Worm (Caenorhabditis elegans) whole organism, L2 larva: ENCODE data around the gene atgl-1.

Experiments used
- C34F6.9 ChIP-seq: fragments of 150-350 bp; optimal IDR thresholded peaks from 2 replicates; lab custom pipeline; 2014; ENCODE audit warnings: missing biosample characterization, missing genetic modification characterization
- F13H6.1 ChIP-seq: sonication (generic microtip); optimal IDR thresholded peaks from 2 replicates; lab custom pipeline; 2016; ENCODE audit warnings: missing genetic modification characterization, missing compliant biosample characterization
- R02D3.7 ChIP-seq: fragments of 150-350 bp; optimal IDR thresholded peaks from 2 replicates; lab custom pipeline; 2014; ENCODE audit warnings: missing biosample characterization, missing genetic modification characterization
- Y55F3AM.14 ChIP-seq: fragments of 200-800 bp; sonication (Bioruptor generic); optimal IDR thresholded peaks from 2 replicates; lab custom pipeline; 2018; ENCODE audit warnings: mild to moderate bottlenecking, missing genetic modification characterization, missing compliant biosample characterization
- ZK546.5 ChIP-seq: sonication (generic microtip); optimal IDR thresholded peaks from 2 replicates; lab custom pipeline; 2017; ENCODE audit warnings: missing biosample characterization, missing genetic modification characterization
- alr-1 ChIP-seq: fragments of 150-350 bp; optimal IDR thresholded peaks from 2 replicates; lab custom pipeline; 2014; ENCODE audit warnings: missing biosample characterization, missing genetic modification characterization
- aly-2 ChIP-seq: fragments of 150-350 bp; optimal IDR thresholded peaks from 2 replicates; lab custom pipeline; 2014; ENCODE audit warnings: missing biosample characterization, missing genetic modification characterization
- ama-1 ChIP-seq: fragments of 150-350 bp; optimal IDR thresholded peaks from 2 replicates; lab custom pipeline; 2018; ENCODE audit warnings: inconsistent platforms
- blmp-1 ChIP-seq: sonication (generic microtip); optimal IDR thresholded peaks from 2 replicates; lab custom pipeline; 2017; ENCODE audit warnings: missing genetic modification characterization, mild to moderate bottlenecking, missing compliant biosample characterization, antibody characterized with exemption, moderate library complexity; ENCODE audit not compliant: insufficient read depth
- ceh-16 ChIP-seq: fragments of 150-350 bp; optimal IDR thresholded peaks from 2 replicates; lab custom pipeline; 2014; ENCODE audit warnings: missing biosample characterization, missing genetic modification characterization
- ceh-82 ChIP-seq: fragments of 150-350 bp; optimal IDR thresholded peaks from 2 replicates; lab custom pipeline; 2014; ENCODE audit warnings: missing biosample characterization, missing genetic modification characterization
- crh-2 ChIP-seq: sonication (generic microtip); optimal IDR thresholded peaks from 2 replicates; lab custom pipeline; 2017; ENCODE audit warnings: missing biosample characterization, missing genetic modification characterization
- dmd-4 ChIP-seq: sonication (generic microtip); optimal IDR thresholded peaks from 2 replicates; lab custom pipeline; 2017; ENCODE audit warnings: missing biosample characterization, missing genetic modification characterization
- egl-27 ChIP-seq: sonication (generic microtip); optimal IDR thresholded peaks from 3 replicates; lab custom pipeline; 2017; ENCODE audit warnings: missing biosample characterization, missing genetic modification reagents, missing genetic modification characterization
- elt-1 ChIP-seq: fragments of 150-350 bp; optimal IDR thresholded peaks from 2 replicates; lab custom pipeline; 2014; ENCODE audit warnings: missing biosample characterization, missing genetic modification characterization
- elt-3 ChIP-seq: sonication (generic microtip); optimal IDR thresholded peaks from 2 replicates; lab custom pipeline; 2017; ENCODE audit warnings: missing biosample characterization, missing genetic modification characterization
- fos-1 ChIP-seq: fragments of 150-350 bp; optimal IDR thresholded peaks from 2 replicates; lab custom pipeline; 2014; ENCODE audit warnings: missing biosample characterization, missing genetic modification characterization
- gmeb-1 ChIP-seq: fragments of 150-350 bp; optimal IDR thresholded peaks from 2 replicates; lab custom pipeline; 2014; ENCODE audit warnings: missing biosample characterization, missing genetic modification characterization
- lin-11 ChIP-seq: fragments of 150-350 bp; sonication (generic microtip); optimal IDR thresholded peaks from 2 replicates; lab custom pipeline; 2014; ENCODE audit warnings: missing biosample characterization, missing genetic modification characterization, inconsistent platforms, mixed read lengths
- lin-13 ChIP-seq: fragments of 150-350 bp; optimal IDR thresholded peaks from 2 replicates; lab custom pipeline; 2014; ENCODE audit warnings: missing biosample characterization, missing genetic modification reagents, missing genetic modification characterization
- lin-39 ChIP-seq: fragments of 150-350 bp; optimal IDR thresholded peaks from 2 replicates; lab custom pipeline; 2014; ENCODE audit warnings: missing biosample characterization, missing genetic modification reagents, missing genetic modification characterization
- lsy-2 ChIP-seq, 2 experiments: fragments of 150-350 bp in 1 of 2; sonication (generic microtip) in 1 of 2; optimal IDR thresholded peaks; 2 replicates each; lab custom pipeline; 2014 to 2017; ENCODE audit warnings: missing biosample characterization in 2 of 2, missing genetic modification characterization in 2 of 2
- mab-5 ChIP-seq: fragments of 150-350 bp; optimal IDR thresholded peaks from 2 replicates; lab custom pipeline; 2014; ENCODE audit warnings: missing biosample characterization, missing genetic modification characterization
- mbf-1 ChIP-seq: sonication (generic microtip); optimal IDR thresholded peaks from 2 replicates; lab custom pipeline; 2017; ENCODE audit warnings: missing biosample characterization, missing genetic modification characterization
- mdl-1 ChIP-seq, 2 experiments: fragments of 150-350 bp in 1 of 2; sonication (generic microtip) in 1 of 2; optimal IDR thresholded peaks; 2 replicates each; lab custom pipeline; 2017; ENCODE audit warnings: missing biosample characterization in 2 of 2, missing genetic modification characterization in 2 of 2
- nhr-10 ChIP-seq: sonication (generic microtip); optimal IDR thresholded peaks from 2 replicates; lab custom pipeline; 2017; ENCODE audit warnings: missing biosample characterization, missing genetic modification characterization
- nhr-11 ChIP-seq: fragments of 150-350 bp; optimal IDR thresholded peaks from 2 replicates; lab custom pipeline; 2014; ENCODE audit warnings: missing biosample characterization, missing genetic modification characterization
- nhr-12 ChIP-seq: fragments of 150-350 bp; optimal IDR thresholded peaks from 2 replicates; lab custom pipeline; 2014; ENCODE audit warnings: missing biosample characterization, missing genetic modification characterization
- nhr-129 ChIP-seq: fragments of 150-350 bp; optimal IDR thresholded peaks from 2 replicates; lab custom pipeline; 2014; ENCODE audit warnings: missing biosample characterization, missing genetic modification characterization
- nhr-21 ChIP-seq: fragments of 150-350 bp; optimal IDR thresholded peaks from 2 replicates; lab custom pipeline; 2014; ENCODE audit warnings: missing biosample characterization, missing genetic modification characterization
- nhr-23 ChIP-seq: fragments of 150-350 bp; optimal IDR thresholded peaks from 2 replicates; lab custom pipeline; 2014; ENCODE audit warnings: missing biosample characterization, missing genetic modification reagents, missing genetic modification characterization
- nhr-237 ChIP-seq: fragments of 150-350 bp; optimal IDR thresholded peaks from 2 replicates; lab custom pipeline; 2014; ENCODE audit warnings: missing biosample characterization, missing genetic modification characterization
- nhr-25 ChIP-seq: fragments of 150-350 bp; sonication (generic microtip); optimal IDR thresholded peaks from 3 replicates; lab custom pipeline; 2014; ENCODE audit warnings: missing biosample characterization, missing genetic modification characterization
- nhr-6 ChIP-seq: fragments of 150-350 bp; optimal IDR thresholded peaks from 2 replicates; lab custom pipeline; 2014; ENCODE audit warnings: missing biosample characterization, missing genetic modification characterization
- nhr-77 ChIP-seq: fragments of 150-350 bp; optimal IDR thresholded peaks from 2 replicates; lab custom pipeline; 2014; ENCODE audit warnings: missing biosample characterization, missing genetic modification characterization
- peb-1 ChIP-seq: fragments of 150-350 bp; optimal IDR thresholded peaks from 2 replicates; lab custom pipeline; 2014; ENCODE audit warnings: missing biosample characterization, missing genetic modification characterization
- sem-4 ChIP-seq: fragments of 150-350 bp; optimal IDR thresholded peaks from 2 replicates; lab custom pipeline; 2014; ENCODE audit warnings: missing biosample characterization, missing genetic modification reagents, missing genetic modification characterization
- skn-1 ChIP-seq: sonication (generic microtip); optimal IDR thresholded peaks from 2 replicates; lab custom pipeline; 2017; ENCODE audit warnings: missing biosample characterization, missing genetic modification characterization
- sma-3 ChIP-seq: sonication (generic microtip); optimal IDR thresholded peaks from 2 replicates; lab custom pipeline; 2016; ENCODE audit warnings: missing genetic modification reagents, missing genetic modification characterization, missing compliant biosample characterization
- sma-9 ChIP-seq, 2 experiments: fragments of 150-350 bp in 1 of 2; sonication (generic microtip) in 1 of 2; optimal IDR thresholded peaks; 2 replicates each; lab custom pipeline; 2014 to 2016; ENCODE audit warnings: missing genetic modification characterization in 2 of 2, mild to moderate bottlenecking in 1 of 2, missing biosample characterization in 1 of 2, missing compliant biosample characterization in 1 of 2, missing genetic modification reagents in 1 of 2, moderate library complexity in 1 of 2
- snpc-4 ChIP-seq: fragments of 150-350 bp; optimal IDR thresholded peaks from 2 replicates; lab custom pipeline; 2014; ENCODE audit warnings: missing biosample characterization, missing genetic modification characterization
- unc-39 ChIP-seq: fragments of 150-350 bp; optimal IDR thresholded peaks from 2 replicates; lab custom pipeline; 2014; ENCODE audit warnings: missing biosample characterization, missing genetic modification characterization
- unc-55 ChIP-seq: fragments of 150-350 bp; sonication (generic microtip); optimal IDR thresholded peaks from 3 replicates; lab custom pipeline; 2014; ENCODE audit warnings: missing biosample characterization, missing genetic modification reagents, missing genetic modification characterization
- unc-62 ChIP-seq: fragments of 150-350 bp; optimal IDR thresholded peaks from 2 replicates; lab custom pipeline; 2014; ENCODE audit warnings: missing biosample characterization, missing genetic modification reagents, missing genetic modification characterization
- zag-1 ChIP-seq: fragments of 150-350 bp; optimal IDR thresholded peaks from 2 replicates; lab custom pipeline; 2014; ENCODE audit warnings: missing biosample characterization, missing genetic modification characterization
- ztf-1 ChIP-seq: fragments of 200-800 bp; sonication (Bioruptor generic); conservative IDR thresholded peaks from 2 replicates; pipeline ENCODE4 v1.3.6; 2022; ENCODE audit warnings: missing genetic modification characterization, missing compliant biosample characterization
- ztf-11 ChIP-seq: sonication (generic microtip); optimal IDR thresholded peaks from 2 replicates; lab custom pipeline; 2017; ENCODE audit warnings: missing biosample characterization, missing genetic modification characterization
- ztf-4 ChIP-seq: fragments of 150-350 bp; optimal IDR thresholded peaks from 2 replicates; lab custom pipeline; 2014; ENCODE audit warnings: missing biosample characterization, missing genetic modification characterization

Gene atgl-1

ce11 chrIII:6374947-6375415 is 44.3 kb downstream of the atgl-1 start, which contains the start of the genes rps-13 and nfx-1:
Gene rps-13, minus strand, starts transcription at chrIII:6374997.
Gene nfx-1, plus strand, starts transcription at chrIII:6375379.
- peak; percentile 83 for TF ChIP-seq crh-2 (tag; lab: Kevin White, UChicago)
- TF ChIP-seq nhr-11 (tag; lab: Kevin White, UChicago) = no peak
- TF ChIP-seq mdl-1 (tag; optimal IDR thresholded peaks at IDR 0.05; lab: Kevin White, UChicago) = peak; percentile 38 to 39
- peak; percentile 70 for TF ChIP-seq sma-3
- peak; percentile 17 for TF ChIP-seq nhr-10 (tag; lab: Kevin White, UChicago)
- peak; percentile 32 for TF ChIP-seq nhr-6 (tag; lab: Kevin White, UChicago)
- TF ChIP-seq nhr-237 (tag; lab: Kevin White, UChicago) = no peak
- peak; percentile 58 for TF ChIP-seq mab-5
- peak; percentile 73 for TF ChIP-seq blmp-1
- no peak for TF ChIP-seq ztf-1
- no peak for TF ChIP-seq nhr-23 (tag; lab: Kevin White, UChicago)
- no peak for TF ChIP-seq Y55F3AM.14 (GFP tag; lab: Kevin White, UChicago)
- TF ChIP-seq gmeb-1 (tag; lab: Kevin White, UChicago) = peak; percentile 77
- no peak for TF ChIP-seq mbf-1
- TF ChIP-seq egl-27 = peak; percentile 2
- TF ChIP-seq dmd-4 (tag; lab: Kevin White, UChicago) = no peak
- TF ChIP-seq ceh-82 (tag; lab: Kevin White, UChicago) = peak; percentile 31
- TF ChIP-seq ceh-16 = no peak
- TF ChIP-seq fos-1 (tag; lab: Kevin White, UChicago) = peak; percentile 77
- no peak for TF ChIP-seq R02D3.7 (tag; lab: Kevin White, UChicago)
- no peak for TF ChIP-seq elt-3 (tag; lab: Kevin White, UChicago)
- TF ChIP-seq sem-4 (tag; lab: Kevin White, UChicago) = no peak
- no peak for TF ChIP-seq aly-2 (tag; lab: Kevin White, UChicago)
- TF ChIP-seq ama-1 (lab: Kevin White, UChicago) = peak; percentile 27
- peak; percentile 99 for TF ChIP-seq nhr-129 (tag; lab: Kevin White, UChicago)
- TF ChIP-seq lsy-2 (tag; optimal IDR thresholded peaks at IDR 0.05; lab: Kevin White, UChicago) = peak; percentile 96 to 99
- TF ChIP-seq lin-11 (tag; lab: Kevin White, UChicago) = peak; percentile 61
- TF ChIP-seq unc-39 = no peak
- peak; percentile 28 for TF ChIP-seq ZK546.5 (tag; lab: Kevin White, UChicago)
- TF ChIP-seq alr-1 (tag; lab: Kevin White, UChicago) = no peak
- TF ChIP-seq ztf-11 (tag; lab: Kevin White, UChicago) = no peak
- TF ChIP-seq lin-13 = peak; percentile 79
- TF ChIP-seq nhr-77 = no peak
- TF ChIP-seq C34F6.9 (tag; lab: Kevin White, UChicago) = peak; percentile 87
- TF ChIP-seq nhr-12 (tag; lab: Kevin White, UChicago) = no peak
- no peak for TF ChIP-seq unc-62 (GFP tag; lab: Kevin White, UChicago)
- TF ChIP-seq nhr-21 (tag; lab: Kevin White, UChicago) = peak; percentile 24
- TF ChIP-seq peb-1 = no peak
- no peak for TF ChIP-seq zag-1 (tag; lab: Kevin White, UChicago)
- peak; percentile 73 for TF ChIP-seq nhr-25 (tag; lab: Kevin White, UChicago)
- peak; percentile 37 for TF ChIP-seq skn-1 (tag; lab: Kevin White, UChicago)
- peak; percentile 54 for TF ChIP-seq F13H6.1 (tag; lab: Kevin White, UChicago)
- TF ChIP-seq ztf-4 (tag; lab: Kevin White, UChicago) = peak; percentile 40
- no peak for TF ChIP-seq elt-1 (tag; lab: Kevin White, UChicago)
- TF ChIP-seq lin-39 (tag; lab: Kevin White, UChicago) = no peak
- TF ChIP-seq sma-9 (GFP tag; optimal IDR thresholded peaks at IDR 0.05; lab: Kevin White, UChicago) = peak; percentile 72
- TF ChIP-seq sma-9 (tag; optimal IDR thresholded peaks at IDR 0.05; lab: Kevin White, UChicago) = no peak
- TF ChIP-seq snpc-4 (tag; lab: Kevin White, UChicago) = no peak
- TF ChIP-seq unc-55 = peak; percentile 95
